Worm (Caenorhabditis elegans): Measurements from ENCODE around the gene clec-245.

The clec-245 gene

DNA sequence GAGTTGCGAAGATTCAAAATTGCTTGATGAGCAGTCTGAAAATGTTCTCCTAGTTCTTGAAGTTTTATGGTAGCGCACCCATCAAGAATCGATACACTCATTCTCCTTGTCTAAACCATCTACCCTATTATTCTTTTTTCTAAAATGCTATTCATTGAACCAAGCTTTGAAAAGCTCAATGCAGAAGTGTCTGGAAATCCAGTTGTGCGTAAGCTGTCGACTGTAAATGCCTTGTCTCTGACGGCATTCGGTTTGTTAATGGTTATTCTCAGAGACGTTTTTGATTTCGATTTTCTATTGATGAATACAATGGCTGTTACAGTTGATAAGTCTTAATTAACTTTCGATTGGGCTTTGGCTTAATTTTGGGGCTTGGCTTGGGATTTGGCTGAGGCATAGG lies 25.7 kb downstream of the clec-245 start, which contains the start of gene C14A6.12:
Gene C14A6.12, minus strand, starts transcription at position 101 of the 400 bp plus-strand sequence.
- no peak for TF ChIP-seq blmp-1 (tag; optimal IDR thresholded peaks at IDR 0.05)
- no peak for TF ChIP-seq ceh-8 (GFP tag; optimal IDR thresholded peaks at IDR 0.05)
- TF ChIP-seq skn-1 (tag; optimal IDR thresholded peaks at IDR 0.05) = no peak
- no peak for TF ChIP-seq mef-2 (tag; optimal IDR thresholded peaks at IDR 0.05)
- no peak for TF ChIP-seq ztf-4 (tag; optimal IDR thresholded peaks at IDR 0.05)
- TF ChIP-seq lsy-2 (tag; optimal IDR thresholded peaks at IDR 0.05) = no peak
- no peak for TF ChIP-seq aha-1 (tag; optimal IDR thresholded peaks at IDR 0.05)
- no peak for TF ChIP-seq efl-1 (optimal IDR thresholded peaks at IDR 0.05)
- no peak for TF ChIP-seq efl-1 (GFP tag; optimal IDR thresholded peaks at IDR 0.05 in 1 of 2)
- TF ChIP-seq xbp-1 (tag; optimal IDR thresholded peaks at IDR 0.05) = no peak
- no peak for TF ChIP-seq fos-1 (tag; optimal IDR thresholded peaks at IDR 0.05)
- no peak for TF ChIP-seq snu-23 (GFP tag; optimal IDR thresholded peaks at IDR 0.05)
- no peak for TF ChIP-seq pax-3 (tag; optimal IDR thresholded peaks at IDR 0.05)
- TF ChIP-seq unc-86 (tag; optimal IDR thresholded peaks at IDR 0.05) = no peak
- no peak for TF ChIP-seq nhr-20 (tag; optimal IDR thresholded peaks at IDR 0.05)
- TF ChIP-seq sup-37 (GFP tag; optimal IDR thresholded peaks at IDR 0.05) = no peak
- no peak for TF ChIP-seq C04F5.9 (tag; optimal IDR thresholded peaks at IDR 0.05)
- no peak for TF ChIP-seq egl-13 (tag; optimal IDR thresholded peaks at IDR 0.05)

DNA sequence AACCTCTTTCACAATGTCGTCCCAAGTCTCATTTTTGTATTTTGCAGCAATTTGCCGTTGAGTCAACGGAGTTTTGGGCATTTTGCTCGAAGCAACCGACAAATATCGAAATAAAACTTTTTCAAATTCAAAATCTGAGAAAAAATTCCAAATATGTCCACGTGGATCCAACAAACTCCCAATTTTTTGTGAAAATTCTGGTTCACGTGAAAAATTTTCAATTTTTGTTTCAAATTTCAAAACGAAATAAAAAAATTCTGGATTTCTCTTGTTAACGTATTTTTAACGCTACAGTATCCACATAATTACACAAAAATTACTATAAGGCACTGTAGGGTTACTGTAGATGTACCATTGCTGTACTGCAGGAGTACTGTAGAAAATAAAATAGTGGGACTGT lies 27.0 kb downstream of the clec-245 start, which contains the start of gene C14A6.13:
Gene C14A6.13, minus strand, starts transcription at position 101 of the 400 bp plus-strand sequence.
- TF ChIP-seq irx-1 (tag; optimal IDR thresholded peaks at IDR 0.05) = no peak
- no peak for TF ChIP-seq xbp-1 (tag; optimal IDR thresholded peaks at IDR 0.05)
- no peak for TF ChIP-seq lin-15B (tag; optimal IDR thresholded peaks at IDR 0.05)
- TF ChIP-seq unc-98 (GFP tag; IDR thresholded peaks at IDR 0.05) = no peak
- TF ChIP-seq unc-62 (GFP tag; optimal IDR thresholded peaks at IDR 0.05) = no peak
- no peak for TF ChIP-seq aly-2 (tag; optimal IDR thresholded peaks at IDR 0.05)
- no peak for TF ChIP-seq sptf-1 (tag; optimal IDR thresholded peaks at IDR 0.05)
- no peak for TF ChIP-seq lin-35 (GFP tag; optimal IDR thresholded peaks at IDR 0.05)
- TF ChIP-seq ceh-82 (tag; optimal IDR thresholded peaks at IDR 0.05) = no peak
- no peak for TF ChIP-seq nhr-85 (tag)
- TF ChIP-seq lin-13 (GFP tag; optimal IDR thresholded peaks at IDR 0.05) = no peak
- no peak for TF ChIP-seq snpc-4 (tag; optimal IDR thresholded peaks at IDR 0.05)
- no peak for TF ChIP-seq efl-3 (GFP tag; optimal IDR thresholded peaks at IDR 0.05)

DNA sequence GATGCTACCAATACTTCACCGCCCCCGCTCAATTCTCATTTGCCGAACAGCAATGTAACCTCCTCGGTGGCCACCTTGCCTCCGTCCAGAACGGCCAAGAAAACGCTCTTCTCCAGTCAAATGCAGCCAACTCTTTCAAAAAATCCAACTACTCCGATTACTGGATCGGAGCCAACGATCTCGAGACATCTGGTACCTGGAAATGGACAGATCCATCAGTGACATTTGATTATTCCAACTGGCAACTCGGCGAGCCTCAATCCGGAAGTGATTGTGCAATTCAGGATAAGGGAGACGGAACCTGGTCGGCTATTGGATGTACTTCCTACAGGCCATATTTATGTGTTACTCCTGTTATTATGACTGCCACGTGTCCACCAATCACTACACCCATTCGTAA lies 30.1 kb downstream of the clec-245 start:
- TF ChIP-seq ceh-8 (GFP tag; optimal IDR thresholded peaks at IDR 0.05) (no peak), Y116A8C.19 (tag; optimal IDR thresholded peaks at IDR 0.05; ENCODE audit: borderline replicate concordance) (no peak), nhr-20 (tag; optimal IDR thresholded peaks at IDR 0.05) (no peak), nhr-11 (tag; optimal IDR thresholded peaks at IDR 0.05) (no peak), sptf-1 (tag; optimal IDR thresholded peaks at IDR 0.05) (no peak), tlp-1 (tag; optimal IDR thresholded peaks at IDR 0.05) (no peak), egl-13 (tag; optimal IDR thresholded peaks at IDR 0.05) (no peak), rnt-1 (tag; optimal IDR thresholded peaks at IDR 0.05) (no peak), ztf-4 (tag; optimal IDR thresholded peaks at IDR 0.05) (no peak), fkh-8 (tag; optimal IDR thresholded peaks at IDR 0.05) (no peak), snpc-4 (tag; optimal IDR thresholded peaks at IDR 0.05) (no peak), ceh-90 (tag; optimal IDR thresholded peaks at IDR 0.05) (no peak), pax-3 (tag; optimal IDR thresholded peaks at IDR 0.05) (no peak)

DNA sequence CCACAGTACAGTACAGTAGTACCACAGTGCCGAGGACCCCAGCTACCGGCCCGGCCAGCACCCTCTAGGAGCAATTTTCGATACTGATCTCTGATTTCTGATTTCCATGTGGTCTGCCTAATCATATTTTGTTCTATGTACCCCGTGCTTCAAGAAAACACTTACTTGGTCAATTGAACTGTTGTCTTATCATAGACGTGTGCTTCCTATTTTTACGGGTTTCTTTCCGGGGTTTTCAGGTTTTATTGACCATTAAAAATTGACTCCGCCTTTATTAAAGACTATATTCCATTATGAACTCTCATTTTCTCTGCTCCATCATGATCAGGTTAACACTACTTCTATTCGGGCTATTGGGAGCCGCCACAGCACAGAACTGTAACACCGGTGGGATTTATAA lies 30.5 kb downstream of the clec-245 start, which contains the start of gene clec-48:
Gene clec-48, plus strand, starts transcription at position 320 of the 400 bp plus-strand sequence.
- no peak for TF ChIP-seq efl-1 (optimal IDR thresholded peaks at IDR 0.05)
- peak in 1 of 2 experiments; percentile 57 for TF ChIP-seq efl-1 (GFP tag; optimal IDR thresholded peaks at IDR 0.05 in 1 of 2)
- TF ChIP-seq grh-1 (GFP tag; IDR thresholded peaks at IDR 0.05) = no peak

DNA sequence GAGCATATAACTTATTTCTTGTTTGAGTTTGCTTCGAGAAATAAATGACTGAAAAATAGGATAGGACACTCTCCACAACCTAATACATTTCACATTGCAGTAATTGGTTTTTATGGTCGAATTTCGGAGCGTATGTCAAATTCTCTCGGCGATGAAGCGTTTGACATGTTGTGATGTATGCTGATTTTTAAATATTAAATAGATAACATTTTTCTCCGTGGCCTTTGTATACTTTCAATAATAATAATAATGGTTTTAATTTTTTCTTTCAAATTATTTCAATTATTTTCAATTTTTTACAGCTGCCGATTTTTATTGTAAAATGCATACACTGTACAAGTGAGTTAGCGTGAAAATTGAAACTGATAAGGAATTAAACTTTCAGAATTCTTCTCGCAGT lies 42.2 kb downstream of the clec-245 start, which contains the start of gene C14A6.3:
Gene C14A6.3, plus strand, starts transcription at position 301 of the 400 bp plus-strand sequence.
- TF ChIP-seq alr-1 (tag; optimal IDR thresholded peaks at IDR 0.05; ENCODE audit: borderline replicate concordance) = no peak
- no peak for TF ChIP-seq egl-13 (tag; optimal IDR thresholded peaks at IDR 0.05)
- no peak for TF ChIP-seq rnt-1 (tag; optimal IDR thresholded peaks at IDR 0.05)
